Comparison of ENCODE assay signal across 4 fruit fly cellular contexts in genomic region chrX:10308996-10309395, dm6.
A peak's percentile ranks its signal among the peaks of the same experiment; 100 is the strongest.
TF ChIP-seq lines count a peak whose summit lies in the region.

No protein-coding gene starts in this region.

- no peak for TF ChIP-seq CTCF in whole organism, embryonic (GFP tag; optimal IDR thresholded peaks at IDR 0.05; lab: Kevin White, UChicago)

TF ChIP-seq in whole organism, embryonic, 481 proteins besides CTCF, POLR2A, EP300 and RAD21 (continues in another document):
- TF ChIP-seq yki (optimal IDR thresholded peaks at IDR 0.05; lab: Kevin White, UChicago) (peak; percentile 16), CG11398 (GFP tag; optimal IDR thresholded peaks at IDR 0.05; lab: Kevin White, UChicago) (no peak), CG3163 (GFP tag; optimal IDR thresholded peaks at IDR 0.05; lab: Kevin White, UChicago) (peak; percentile 63), CG7928 (GFP tag; optimal IDR thresholded peaks at IDR 0.05; lab: Kevin White, UChicago) (no peak), HLHmδ (GFP tag; optimal IDR thresholded peaks at IDR 0.05; lab: Kevin White, UChicago) (peak; percentile 22), Trl (optimal IDR thresholded peaks at IDR 0.05; lab: Kevin White, UChicago) (peak; percentile 30 to 73), Trl (GFP tag; optimal IDR thresholded peaks at IDR 0.05; lab: Kevin White, UChicago) (no peak), stwl (tag; optimal IDR thresholded peaks at IDR 0.05; lab: Kevin White, UChicago) (peak; percentile 65), CG3726 (GFP tag; IDR thresholded peaks at IDR 0.05; lab: Robert Waterston, UW) (no peak), p53 (GFP tag; optimal IDR thresholded peaks at IDR 0.05; lab: Kevin White, UChicago) (no peak), CG9215 (GFP tag; IDR thresholded peaks at IDR 0.05; lab: Robert Waterston, UW) (no peak), CG11456 (GFP tag; IDR thresholded peaks at IDR 0.05; lab: Robert Waterston, UW) (no peak), knrl (GFP tag; IDR thresholded peaks at IDR 0.05; lab: Robert Waterston, UW; ENCODE audit: partially characterized antibody) (0 out of 3 replicates have a peak, but pooled peaks have one; percentile 16), otp (GFP tag; IDR thresholded peaks at IDR 0.05; lab: Robert Waterston, UW) (no peak), CG31365 (tag; optimal IDR thresholded peaks at IDR 0.05; lab: Kevin White, UChicago) (peak; percentile 95), CG17361 (GFP tag; IDR thresholded peaks at IDR 0.05; lab: Robert Waterston, UW) (no peak), C15 (GFP tag; IDR thresholded peaks at IDR 0.05; lab: Robert Waterston, UW) (no peak), sens (GFP tag; lab: Kevin White, UChicago) (peak; percentile 46), croc (GFP tag; conservative IDR thresholded peaks at IDR 0.05; lab: Robert Waterston, UW) (no peak), Awh (GFP tag; IDR thresholded peaks at IDR 0.05; lab: Robert Waterston, UW) (no peak), Dref (GFP tag; IDR thresholded peaks at IDR 0.05; lab: Robert Waterston, UW) (no peak), dimm (GFP tag; IDR thresholded peaks at IDR 0.05; lab: Robert Waterston, UW) (no peak), CG7786 (GFP tag; optimal IDR thresholded peaks at IDR 0.05; lab: Kevin White, UChicago) (no peak), Ets65A (GFP tag; lab: Kevin White, UChicago) (peak; percentile 1)

TF ChIP-seq in whole organism, prepupa, 60 proteins besides CTCF, POLR2A, EP300 and RAD21:
- no peak for TF ChIP-seq CG34406 (GFP tag; optimal IDR thresholded peaks at IDR 0.05; lab: Kevin White, UChicago)
- TF ChIP-seq eg (GFP tag; IDR thresholded peaks at IDR 0.05; lab: Robert Waterston, UW) = peak; percentile 51; the same call in 1 of the 3 replicates
- TF ChIP-seq CG8119 (GFP tag; IDR thresholded peaks at IDR 0.05; lab: Robert Waterston, UW) = 0 out of 3 replicates have a peak, but pooled peaks have one; percentile 13
- TF ChIP-seq Eip78C (GFP tag; lab: Kevin White, UChicago) = peak; percentile 55
- TF ChIP-seq CG15336 (GFP tag; IDR thresholded peaks at IDR 0.05; lab: Robert Waterston, UW) = peak; percentile 40; the same call in 1 of the 2 replicates
- TF ChIP-seq CG6163 (GFP tag; IDR thresholded peaks at IDR 0.05; lab: Robert Waterston, UW) = 0 out of 3 replicates have a peak, but pooled peaks have one; percentile 18

TF ChIP-seq in whole organism, pupa, 21 proteins besides CTCF, POLR2A, EP300 and RAD21:
- TF ChIP-seq Ets98B (GFP tag; IDR thresholded peaks at IDR 0.05; lab: Robert Waterston, UW) (0 out of 2 replicates have a peak, but pooled peaks have one; percentile 33), CG10348 (GFP tag; IDR thresholded peaks at IDR 0.05; lab: Robert Waterston, UW) (no peak), rn (GFP tag; IDR thresholded peaks at IDR 0.05; lab: Robert Waterston, UW) (no peak), fd96Ca (GFP tag; IDR thresholded peaks at IDR 0.05; lab: Robert Waterston, UW) (peak; percentile 44; the same call in 2 of the 3 replicates), CG15710 (tag; optimal IDR thresholded peaks at IDR 0.05; lab: Kevin White, UChicago) (no peak), Pif1B (GFP tag; optimal IDR thresholded peaks at IDR 0.05; lab: Kevin White, UChicago) (no peak), CG32121 (GFP tag; IDR thresholded peaks at IDR 0.05; lab: Robert Waterston, UW) (peak; percentile 70), Pif1A (GFP tag; optimal IDR thresholded peaks at IDR 0.05; lab: Kevin White, UChicago) (no peak), CG4496 (GFP tag; IDR thresholded peaks at IDR 0.05; lab: Robert Waterston, UW) (peak; percentile 83), Snoo (tag; optimal IDR thresholded peaks at IDR 0.05; lab: Kevin White, UChicago) (no peak), CG8301 (tag; optimal IDR thresholded peaks at IDR 0.05; lab: Kevin White, UChicago) (no peak), CG17806 (tag; optimal IDR thresholded peaks at IDR 0.05; lab: Kevin White, UChicago) (no peak), CG13204 (GFP tag; optimal IDR thresholded peaks at IDR 0.05; lab: Kevin White, UChicago) (no peak), gl (tag; optimal IDR thresholded peaks at IDR 0.05; lab: Kevin White, UChicago) (no peak), CG8159 (tag; optimal IDR thresholded peaks at IDR 0.05; lab: Kevin White, UChicago) (no peak), EcR (GFP tag; optimal IDR thresholded peaks at IDR 0.05; lab: Kevin White, UChicago) (no peak)

TF ChIP-seq in whole organism, wandering third instar larva, 38 proteins besides CTCF, POLR2A, EP300 and RAD21:
- TF ChIP-seq Dif (GFP tag; optimal IDR thresholded peaks at IDR 0.05; lab: Kevin White, UChicago; ENCODE audit: partially characterized antibody) = peak; percentile 50
- no peak for TF ChIP-seq dsf (GFP tag; optimal IDR thresholded peaks at IDR 0.05; lab: Kevin White, UChicago; ENCODE audit: borderline replicate concordance)
